ENCODE assay signal across 2 worm cellular contexts in the genomic region with DNA sequence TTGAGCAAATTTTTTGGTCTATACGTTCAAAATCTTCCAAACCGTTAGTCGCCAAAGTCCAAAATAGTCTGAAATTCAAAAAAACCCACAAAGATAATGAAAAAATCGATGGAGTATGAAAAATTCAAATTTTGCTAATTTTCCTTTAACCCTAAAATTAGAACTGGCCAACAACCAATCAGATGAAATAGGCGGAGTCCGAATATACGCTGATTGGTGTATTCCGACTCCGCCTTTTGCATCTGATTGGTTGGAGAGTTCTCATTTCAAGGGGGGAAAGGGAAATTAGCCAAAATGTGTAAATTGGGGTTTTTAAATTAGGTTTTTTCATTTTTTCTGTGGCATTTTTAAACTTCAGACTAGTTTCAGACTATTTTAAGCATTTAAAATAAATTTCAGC.
TF ChIP-seq lines count a peak whose summit lies in the region.

No protein-coding gene starts in this region.

TF ChIP-seq in whole organism, L3 larva, 47 proteins besides CTCF, POLR2A, EP300 and RAD21:
- TF ChIP-seq nfya-1 (tag; optimal IDR thresholded peaks at IDR 0.05; lab: Kevin White, UChicago; ENCODE audit: insufficient read depth): peak; percentile 91
- TF ChIP-seq fkh-10 (GFP tag; optimal IDR thresholded peaks at IDR 0.05; lab: Kevin White, UChicago): no peak

TF ChIP-seq in whole organism, late embryonic, 69 proteins besides CTCF, POLR2A, EP300 and RAD21:
- TF ChIP-seq sdc-2 (tag; optimal IDR thresholded peaks at IDR 0.05; lab: Kevin White, UChicago) (no peak), nfya-1 (tag; optimal IDR thresholded peaks at IDR 0.05; lab: Kevin White, UChicago) (peak; percentile 91)
